Worm (Caenorhabditis elegans): ENCODE data around the gene Y45F10B.9.
"Not testable (repeated sequence)": the region's sequence is repeated elsewhere in the genome, so short reads cannot be mapped to it uniquely, and the experiment has no call there.

Y45F10B.9 gene

ce11 chrIV:13597813-13598212 is at the start of gene Y45F10B.9:
Gene Y45F10B.9, minus strand, starts transcription at chrIV:13597913.
- not testable (repeated sequence) for TF ChIP-seq nhr-237 (tag; optimal IDR thresholded peaks at IDR 0.05); nhr-11 (tag; optimal IDR thresholded peaks at IDR 0.05); ama-1 (optimal IDR thresholded peaks at IDR 0.05)

ce11 chrIV:13645823-13646222 is 48.1 kb upstream of the Y45F10B.9 start, which contains the start of gene srz-29:
Gene srz-29, minus strand, starts transcription at chrIV:13645923.
- TF ChIP-seq mdl-1 (tag; optimal IDR thresholded peaks at IDR 0.05): no peak
- no peak for TF ChIP-seq unc-39 (tag; optimal IDR thresholded peaks at IDR 0.05)
- TF ChIP-seq nhr-237 (tag; optimal IDR thresholded peaks at IDR 0.05): no peak

- TF ChIP-seq jun-1 (tag; optimal IDR thresholded peaks at IDR 0.05): no peak
- peak; percentile 22 for TF ChIP-seq skn-1 (tag; optimal IDR thresholded peaks at IDR 0.05)
- no peak for TF ChIP-seq lin-39 (tag; optimal IDR thresholded peaks at IDR 0.05)
- TF ChIP-seq nhr-43 (tag; optimal IDR thresholded peaks at IDR 0.05; ENCODE audit: poor library complexity, severe bottlenecking): no peak
- peak; percentile 86 for TF ChIP-seq elt-2 (tag; optimal IDR thresholded peaks at IDR 0.05)
- TF ChIP-seq pqm-1 (tag; optimal IDR thresholded peaks at IDR 0.05): peak; percentile 83
Measured at ce11 chrIV:13639027-13639426, 41.3 kb upstream of the Y45F10B.9 start, which contains the start of gene ugt-22. Gene ugt-22, plus strand, starts transcription at chrIV:13639260.

DNA sequence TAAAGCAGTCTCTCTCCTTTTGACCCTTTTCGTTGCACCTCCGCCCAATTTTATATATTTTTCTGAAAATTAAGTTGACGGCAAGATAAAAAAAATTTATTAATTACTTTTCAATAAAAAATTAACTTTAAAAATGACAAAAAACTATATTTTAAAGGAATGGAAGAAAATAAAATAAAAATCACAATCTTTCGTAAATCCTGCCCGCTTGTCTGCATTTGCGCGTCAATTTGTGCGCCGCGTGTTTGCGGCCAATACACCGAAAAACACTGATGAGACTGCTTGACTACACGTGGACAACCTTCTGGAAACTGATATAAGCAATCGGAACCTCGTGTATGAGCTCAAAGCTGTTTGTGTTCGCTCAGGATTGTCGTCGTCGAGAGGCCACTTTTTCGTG is 39.3 kb upstream of the Y45F10B.9 start, which contains the start of gene C08F11.7:
C08F11.7 (plus strand) TSS at position 301 of the 400 bp plus-strand sequence.
- TF ChIP-seq fos-1 (tag; optimal IDR thresholded peaks at IDR 0.05): no peak
- TF ChIP-seq nhr-77 (tag; optimal IDR thresholded peaks at IDR 0.05): no peak
- TF ChIP-seq nhr-43 (tag; optimal IDR thresholded peaks at IDR 0.05; ENCODE audit: poor library complexity, severe bottlenecking): no peak
- TF ChIP-seq elt-3 (tag; optimal IDR thresholded peaks at IDR 0.05): no peak
- no peak for TF ChIP-seq unc-39 (tag; optimal IDR thresholded peaks at IDR 0.05)
- no peak for TF ChIP-seq tbx-2 (tag; optimal IDR thresholded peaks at IDR 0.05)
- TF ChIP-seq egl-27 (tag; optimal IDR thresholded peaks at IDR 0.05): no peak
- no peak for TF ChIP-seq eor-1 (tag; optimal IDR thresholded peaks at IDR 0.05)
- no peak for TF ChIP-seq mdl-1 (tag; optimal IDR thresholded peaks at IDR 0.05)
- no peak for TF ChIP-seq lin-39 (tag; optimal IDR thresholded peaks at IDR 0.05)
- TF ChIP-seq nhr-67 (tag; optimal IDR thresholded peaks at IDR 0.05): no peak
- TF ChIP-seq elt-2 (tag; optimal IDR thresholded peaks at IDR 0.05): no peak
- TF ChIP-seq jun-1 (tag; optimal IDR thresholded peaks at IDR 0.05): no peak
- no peak for TF ChIP-seq ztf-11 (tag; optimal IDR thresholded peaks at IDR 0.05)
- no peak for TF ChIP-seq nhr-12 (tag; optimal IDR thresholded peaks at IDR 0.05)
- TF ChIP-seq ceh-28 (tag; optimal IDR thresholded peaks at IDR 0.05): no peak
- TF ChIP-seq nhr-25 (tag; optimal IDR thresholded peaks at IDR 0.05): no peak
- TF ChIP-seq nhr-76 (tag; optimal IDR thresholded peaks at IDR 0.05): no peak

DNA sequence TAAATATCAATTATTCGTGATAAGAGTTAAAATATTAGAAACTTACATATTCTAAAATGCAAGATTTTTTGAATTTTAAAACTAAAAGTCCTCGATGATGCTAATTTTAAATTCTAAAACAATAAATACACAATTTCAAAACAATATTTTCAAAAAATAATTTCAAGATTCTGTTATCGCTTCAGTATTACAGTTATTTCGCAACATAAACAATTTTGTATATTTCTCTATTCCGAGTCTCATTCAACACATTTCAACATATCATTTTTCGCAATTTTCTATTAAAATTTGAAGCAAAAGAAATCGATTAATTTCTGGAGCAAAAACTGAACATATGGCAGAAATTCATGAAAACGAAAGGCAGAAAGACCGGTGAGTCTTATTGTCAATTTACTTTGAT is 35.5 kb upstream of the Y45F10B.9 start, which contains the start of gene fbxa-98:
fbxa-98 (plus strand) TSS at position 243 of the 400 bp plus-strand sequence.
- TF ChIP-seq daf-12 (tag; optimal IDR thresholded peaks at IDR 0.05): no peak
- no peak for TF ChIP-seq mdl-1 (tag; optimal IDR thresholded peaks at IDR 0.05)
- TF ChIP-seq nhr-77 (tag; optimal IDR thresholded peaks at IDR 0.05): no peak
- no peak for TF ChIP-seq pha-4 (tag; optimal IDR thresholded peaks at IDR 0.05)

DNA sequence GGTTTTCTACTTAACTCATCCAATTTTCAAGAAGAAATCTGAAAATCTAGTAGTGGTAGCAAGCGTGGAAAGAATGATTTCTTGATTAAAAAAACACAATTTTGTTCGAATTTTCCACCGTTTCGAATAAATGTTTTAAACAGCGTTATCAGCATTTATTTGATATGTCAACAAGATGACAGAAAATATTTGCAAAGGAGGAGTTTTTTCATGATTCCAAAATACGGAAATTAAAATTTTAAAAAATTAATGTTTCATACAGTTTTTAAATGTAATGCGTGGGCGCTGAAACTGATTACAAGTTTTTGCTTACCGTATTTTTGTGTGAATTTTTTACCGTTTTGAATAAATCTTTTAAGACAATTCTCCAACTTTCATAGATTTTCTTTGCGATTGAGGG is 34.9 kb upstream of the Y45F10B.9 start:
- TF ChIP-seq pha-4 (tag; optimal IDR thresholded peaks at IDR 0.05) (peak; percentile 22), nhr-28 (tag; optimal IDR thresholded peaks at IDR 0.05) (no peak)

ce11 chrIV:13626469-13626868 is 28.8 kb upstream of the Y45F10B.9 start, which contains the start of gene sru-21:
Gene sru-21, plus strand, starts transcription at chrIV:13626769.
- no peak for TF ChIP-seq egl-27 (tag; optimal IDR thresholded peaks at IDR 0.05)
- TF ChIP-seq jun-1 (tag; optimal IDR thresholded peaks at IDR 0.05): no peak
- TF ChIP-seq fos-1 (tag; optimal IDR thresholded peaks at IDR 0.05): no peak
- TF ChIP-seq snpc-4 (tag; optimal IDR thresholded peaks at IDR 0.05): no peak
- no peak for TF ChIP-seq ztf-4 (tag; optimal IDR thresholded peaks at IDR 0.05)
- TF ChIP-seq egl-5 (tag; optimal IDR thresholded peaks at IDR 0.05): no peak
- TF ChIP-seq aly-2 (tag; optimal IDR thresholded peaks at IDR 0.05): no peak
- TF ChIP-seq nhr-25 (tag; optimal IDR thresholded peaks at IDR 0.05): no peak
- no peak for TF ChIP-seq lin-39 (tag; optimal IDR thresholded peaks at IDR 0.05)
- no peak for TF ChIP-seq ceh-9 (tag; optimal IDR thresholded peaks at IDR 0.05)

All from whole organism, L3 larva.